Worm (Caenorhabditis elegans) whole organism, late embryonic: ENCODE data around the gene H40L08.1.

Source experiments
- C38D4.7 ChIP-seq: fragments of 200-800 bp; sonication (Bioruptor generic); optimal IDR thresholded peaks from 2 replicates; lab custom pipeline; 2018; ENCODE audit warnings: mild to moderate bottlenecking, missing genetic modification characterization, moderate library complexity, missing compliant biosample characterization
- K02D7.2 ChIP-seq: sonication (generic microtip); optimal IDR thresholded peaks from 2 replicates; lab custom pipeline; 2017; ENCODE audit warnings: mild to moderate bottlenecking, missing genetic modification characterization, missing compliant biosample characterization
- T23F11.4 ChIP-seq: fragments of 200-800 bp; sonication (Bioruptor generic); optimal IDR thresholded peaks from 2 replicates; lab custom pipeline; 2018; ENCODE audit warnings: mild to moderate bottlenecking, missing genetic modification characterization, missing compliant biosample characterization
- Y22D7AL.16 ChIP-seq: sonication (generic microtip); optimal IDR thresholded peaks from 2 replicates; lab custom pipeline; 2016; ENCODE audit warnings: missing genetic modification characterization, missing compliant biosample characterization
- ahr-1 ChIP-seq: sonication (generic microtip); optimal IDR thresholded peaks from 2 replicates; lab custom pipeline; 2016; ENCODE audit warnings: missing genetic modification characterization, missing compliant biosample characterization
- ama-1 ChIP-seq: fragments of 150-350 bp; optimal IDR thresholded peaks from 2 replicates; lab custom pipeline; 2014
- elt-2 ChIP-seq: sonication (generic microtip); optimal IDR thresholded peaks from 2 replicates; lab custom pipeline; 2016; ENCODE audit warnings: missing genetic modification reagents, missing genetic modification characterization, missing compliant biosample characterization
- elt-4 ChIP-seq: sonication (generic microtip); optimal IDR thresholded peaks from 2 replicates; lab custom pipeline; 2016; ENCODE audit warnings: missing genetic modification characterization, missing compliant biosample characterization
- lin-11 ChIP-seq: fragments of 200-800 bp; sonication (Bioruptor generic); optimal IDR thresholded peaks from 2 replicates; lab custom pipeline; 2018; ENCODE audit warnings: mild to moderate bottlenecking, missing genetic modification characterization, missing compliant biosample characterization
- npax-4 ChIP-seq: sonication (generic microtip); optimal IDR thresholded peaks from 2 replicates; lab custom pipeline; 2016; ENCODE audit warnings: missing genetic modification characterization, missing compliant biosample characterization
- pha-4 ChIP-seq: fragments of 150-350 bp; optimal IDR thresholded peaks from 2 replicates; lab custom pipeline; 2018; ENCODE audit warnings: missing biosample characterization, missing genetic modification reagents, missing genetic modification characterization
- sox-4 ChIP-seq: sonication (generic microtip); optimal IDR thresholded peaks from 2 replicates; lab custom pipeline; 2017; ENCODE audit warnings: mild to moderate bottlenecking, missing genetic modification characterization, inconsistent platforms, missing compliant biosample characterization

ce11 chrX:15039696-15040212, 44.1 kb downstream of the H40L08.1 start:
- TF ChIP-seq sox-4 (no peak), C38D4.7 (no peak), npax-4 (tag; lab: Kevin White, UChicago) (no peak), elt-2 (tag; lab: Kevin White, UChicago) (no peak), Y22D7AL.16 (no peak), pha-4 (no peak), T23F11.4 (GFP tag; lab: Kevin White, UChicago) (no peak), ama-1 (lab: Kevin White, UChicago) (no peak), K02D7.2 (tag; lab: Kevin White, UChicago) (no peak), lin-11 (no peak), elt-4 (no peak), ahr-1 (tag; lab: Kevin White, UChicago) (no peak)
